Fruit fly (Drosophila melanogaster) whole organism, adult: ENCODE measurements around the gene SdhC.

Experiments
- CG11617 ChIP-seq: fragments of 200-800 bp; sonication (Bioruptor generic); optimal IDR thresholded peaks from 2 replicates; lab custom pipeline; 2017; ENCODE audit warnings: mild to moderate bottlenecking, missing biosample characterization, missing genetic modification reagents, missing genetic modification characterization
- CG12768 ChIP-seq: fragments of 200-800 bp; sonication (Bioruptor generic); optimal IDR thresholded peaks from 2 replicates; lab custom pipeline; 2017; ENCODE audit warnings: missing biosample characterization, missing genetic modification characterization, mild to moderate bottlenecking, moderate library complexity, missing genetic modification reagents
- CG14711 ChIP-seq: fragments of 200-800 bp; sonication (Bioruptor generic); optimal IDR thresholded peaks from 2 replicates; lab custom pipeline; 2018; ENCODE audit warnings: missing biosample characterization, mild to moderate bottlenecking, missing genetic modification characterization, moderate library complexity
- CG5204 ChIP-seq: fragments of 200-800 bp; sonication (Bioruptor generic); optimal IDR thresholded peaks from 2 replicates; lab custom pipeline; 2016; ENCODE audit warnings: missing biosample characterization, missing genetic modification characterization
- CG7045 ChIP-seq: fragments of 200-800 bp; sonication (Bioruptor generic); optimal IDR thresholded peaks from 2 replicates; lab custom pipeline; 2017; ENCODE audit warnings: missing biosample characterization, mild to moderate bottlenecking, missing genetic modification characterization
- CG7101 ChIP-seq: fragments of 200-800 bp; sonication (Bioruptor generic); optimal IDR thresholded peaks from 2 replicates; lab custom pipeline; 2018; ENCODE audit warnings: missing biosample characterization, mild to moderate bottlenecking, missing genetic modification characterization, moderate library complexity
- Clk ChIP-seq: fragments of 200-800 bp; sonication (Bioruptor generic); optimal IDR thresholded peaks from 2 replicates; lab custom pipeline; 2017; ENCODE audit warnings: missing biosample characterization, missing genetic modification characterization
- Crg-1 ChIP-seq: fragments of 200-800 bp; sonication (Bioruptor generic); optimal IDR thresholded peaks from 2 replicates; lab custom pipeline; 2016; ENCODE audit warnings: missing biosample characterization, missing genetic modification characterization
- bab1 ChIP-seq: fragments of 200-800 bp; sonication (Bioruptor generic); optimal IDR thresholded peaks from 3 replicates; lab custom pipeline; 2019; ENCODE audit warnings: missing biosample characterization, mild to moderate bottlenecking, missing genetic modification characterization, moderate library complexity
- cic ChIP-seq: fragments of 200-800 bp; sonication (Bioruptor generic); optimal IDR thresholded peaks from 2 replicates; lab custom pipeline; 2017; ENCODE audit warnings: missing biosample characterization, mild to moderate bottlenecking, missing genetic modification characterization, moderate library complexity
- kay ChIP-seq: fragments of 200-800 bp; sonication (Bioruptor generic); peaks from one replicate; lab custom pipeline; 2016; ENCODE audit warnings: missing biosample characterization, missing genetic modification characterization, borderline replicate concordance
- ovo ChIP-seq: fragments of 200-800 bp; sonication (Bioruptor generic); optimal IDR thresholded peaks from 2 replicates; lab custom pipeline; 2016; ENCODE audit warnings: missing biosample characterization, missing genetic modification characterization
- pad ChIP-seq: fragments of 200-800 bp; sonication (Bioruptor generic); optimal IDR thresholded peaks from 3 replicates; lab custom pipeline; 2017; ENCODE audit warnings: missing biosample characterization, missing genetic modification characterization, mild to moderate bottlenecking, moderate library complexity, missing genetic modification reagents
- tj ChIP-seq: fragments of 200-800 bp; sonication (Bioruptor generic); optimal IDR thresholded peaks from 3 replicates; lab custom pipeline; 2017; ENCODE audit warnings: missing biosample characterization, mild to moderate bottlenecking, missing genetic modification characterization, moderate library complexity

dm6 chr3R:11219883-11220282, 10.2 kb upstream of the SdhC start, which contains the start of gene CG6689:
- TF ChIP-seq CG12768 (GFP tag; lab: Kevin White, UChicago) = no peak
- TF ChIP-seq CG7045 (GFP tag; lab: Kevin White, UChicago) = no peak
- no peak for TF ChIP-seq pad
- TF ChIP-seq Crg-1 = no peak
- TF ChIP-seq Clk = no peak
- TF ChIP-seq CG7101 (tag; lab: Kevin White, UChicago) = no peak
- TF ChIP-seq CG5204 = no peak
- no peak for TF ChIP-seq CG14711 (tag; lab: Kevin White, UChicago)
- no peak for TF ChIP-seq kay (GFP tag; lab: Kevin White, UChicago)
- no peak for TF ChIP-seq bab1 (GFP tag; lab: Kevin White, UChicago)
- TF ChIP-seq cic (GFP tag; lab: Kevin White, UChicago) = no peak
- TF ChIP-seq ovo (GFP tag; lab: Kevin White, UChicago) = no peak
- TF ChIP-seq tj = no peak
- TF ChIP-seq CG11617 (GFP tag; lab: Kevin White, UChicago) = peak; percentile 6
